Worm (Caenorhabditis elegans) whole organism, L2 larva: ENCODE data around the gene lin-33.

ENCODE experiments used
- C34F6.9 ChIP-seq: fragments of 150-350 bp; optimal IDR thresholded peaks from 2 replicates; lab custom pipeline; 2014; ENCODE audit warnings: missing biosample characterization, missing genetic modification characterization
- F13H6.1 ChIP-seq: sonication (generic microtip); optimal IDR thresholded peaks from 2 replicates; lab custom pipeline; 2016; ENCODE audit warnings: missing genetic modification characterization, missing compliant biosample characterization
- R02D3.7 ChIP-seq: fragments of 150-350 bp; optimal IDR thresholded peaks from 2 replicates; lab custom pipeline; 2014; ENCODE audit warnings: missing biosample characterization, missing genetic modification characterization
- Y55F3AM.14 ChIP-seq: fragments of 200-800 bp; sonication (Bioruptor generic); optimal IDR thresholded peaks from 2 replicates; lab custom pipeline; 2018; ENCODE audit warnings: mild to moderate bottlenecking, missing genetic modification characterization, missing compliant biosample characterization
- ZK546.5 ChIP-seq: sonication (generic microtip); optimal IDR thresholded peaks from 2 replicates; lab custom pipeline; 2017; ENCODE audit warnings: missing biosample characterization, missing genetic modification characterization
- alr-1 ChIP-seq: fragments of 150-350 bp; optimal IDR thresholded peaks from 2 replicates; lab custom pipeline; 2014; ENCODE audit warnings: missing biosample characterization, missing genetic modification characterization
- blmp-1 ChIP-seq: sonication (generic microtip); optimal IDR thresholded peaks from 2 replicates; lab custom pipeline; 2017; ENCODE audit warnings: missing genetic modification characterization, mild to moderate bottlenecking, missing compliant biosample characterization, antibody characterized with exemption, moderate library complexity; ENCODE audit not compliant: insufficient read depth
- crh-2 ChIP-seq: sonication (generic microtip); optimal IDR thresholded peaks from 2 replicates; lab custom pipeline; 2017; ENCODE audit warnings: missing biosample characterization, missing genetic modification characterization
- dmd-4 ChIP-seq: sonication (generic microtip); optimal IDR thresholded peaks from 2 replicates; lab custom pipeline; 2017; ENCODE audit warnings: missing biosample characterization, missing genetic modification characterization
- egl-27 ChIP-seq: sonication (generic microtip); optimal IDR thresholded peaks from 3 replicates; lab custom pipeline; 2017; ENCODE audit warnings: missing biosample characterization, missing genetic modification reagents, missing genetic modification characterization
- elt-1 ChIP-seq: fragments of 150-350 bp; optimal IDR thresholded peaks from 2 replicates; lab custom pipeline; 2014; ENCODE audit warnings: missing biosample characterization, missing genetic modification characterization
- elt-3 ChIP-seq: sonication (generic microtip); optimal IDR thresholded peaks from 2 replicates; lab custom pipeline; 2017; ENCODE audit warnings: missing biosample characterization, missing genetic modification characterization
- fos-1 ChIP-seq: fragments of 150-350 bp; optimal IDR thresholded peaks from 2 replicates; lab custom pipeline; 2014; ENCODE audit warnings: missing biosample characterization, missing genetic modification characterization
- lin-13 ChIP-seq: fragments of 150-350 bp; optimal IDR thresholded peaks from 2 replicates; lab custom pipeline; 2014; ENCODE audit warnings: missing biosample characterization, missing genetic modification reagents, missing genetic modification characterization
- lin-39 ChIP-seq: fragments of 150-350 bp; optimal IDR thresholded peaks from 2 replicates; lab custom pipeline; 2014; ENCODE audit warnings: missing biosample characterization, missing genetic modification reagents, missing genetic modification characterization
- lsy-2 ChIP-seq, 2 experiments: fragments of 150-350 bp in 1 of 2; sonication (generic microtip) in 1 of 2; optimal IDR thresholded peaks; 2 replicates each; lab custom pipeline; 2014 to 2017; ENCODE audit warnings: missing biosample characterization in 2 of 2, missing genetic modification characterization in 2 of 2
- mab-5 ChIP-seq: fragments of 150-350 bp; optimal IDR thresholded peaks from 2 replicates; lab custom pipeline; 2014; ENCODE audit warnings: missing biosample characterization, missing genetic modification characterization
- mdl-1 ChIP-seq, 2 experiments: fragments of 150-350 bp in 1 of 2; sonication (generic microtip) in 1 of 2; optimal IDR thresholded peaks; 2 replicates each; lab custom pipeline; 2017; ENCODE audit warnings: missing biosample characterization in 2 of 2, missing genetic modification characterization in 2 of 2
- nhr-10 ChIP-seq: sonication (generic microtip); optimal IDR thresholded peaks from 2 replicates; lab custom pipeline; 2017; ENCODE audit warnings: missing biosample characterization, missing genetic modification characterization
- nhr-11 ChIP-seq: fragments of 150-350 bp; optimal IDR thresholded peaks from 2 replicates; lab custom pipeline; 2014; ENCODE audit warnings: missing biosample characterization, missing genetic modification characterization
- nhr-12 ChIP-seq: fragments of 150-350 bp; optimal IDR thresholded peaks from 2 replicates; lab custom pipeline; 2014; ENCODE audit warnings: missing biosample characterization, missing genetic modification characterization
- nhr-129 ChIP-seq: fragments of 150-350 bp; optimal IDR thresholded peaks from 2 replicates; lab custom pipeline; 2014; ENCODE audit warnings: missing biosample characterization, missing genetic modification characterization
- nhr-23 ChIP-seq: fragments of 150-350 bp; optimal IDR thresholded peaks from 2 replicates; lab custom pipeline; 2014; ENCODE audit warnings: missing biosample characterization, missing genetic modification reagents, missing genetic modification characterization
- nhr-25 ChIP-seq: fragments of 150-350 bp; sonication (generic microtip); optimal IDR thresholded peaks from 3 replicates; lab custom pipeline; 2014; ENCODE audit warnings: missing biosample characterization, missing genetic modification characterization
- nhr-77 ChIP-seq: fragments of 150-350 bp; optimal IDR thresholded peaks from 2 replicates; lab custom pipeline; 2014; ENCODE audit warnings: missing biosample characterization, missing genetic modification characterization
- peb-1 ChIP-seq: fragments of 150-350 bp; optimal IDR thresholded peaks from 2 replicates; lab custom pipeline; 2014; ENCODE audit warnings: missing biosample characterization, missing genetic modification characterization
- sem-4 ChIP-seq: fragments of 150-350 bp; optimal IDR thresholded peaks from 2 replicates; lab custom pipeline; 2014; ENCODE audit warnings: missing biosample characterization, missing genetic modification reagents, missing genetic modification characterization
- skn-1 ChIP-seq: sonication (generic microtip); optimal IDR thresholded peaks from 2 replicates; lab custom pipeline; 2017; ENCODE audit warnings: missing biosample characterization, missing genetic modification characterization
- sma-9 ChIP-seq, 2 experiments: fragments of 150-350 bp in 1 of 2; sonication (generic microtip) in 1 of 2; optimal IDR thresholded peaks; 2 replicates each; lab custom pipeline; 2014 to 2016; ENCODE audit warnings: missing genetic modification characterization in 2 of 2, mild to moderate bottlenecking in 1 of 2, missing biosample characterization in 1 of 2, missing compliant biosample characterization in 1 of 2, missing genetic modification reagents in 1 of 2, moderate library complexity in 1 of 2
- snpc-4 ChIP-seq: fragments of 150-350 bp; optimal IDR thresholded peaks from 2 replicates; lab custom pipeline; 2014; ENCODE audit warnings: missing biosample characterization, missing genetic modification characterization
- unc-39 ChIP-seq: fragments of 150-350 bp; optimal IDR thresholded peaks from 2 replicates; lab custom pipeline; 2014; ENCODE audit warnings: missing biosample characterization, missing genetic modification characterization
- unc-55 ChIP-seq: fragments of 150-350 bp; sonication (generic microtip); optimal IDR thresholded peaks from 3 replicates; lab custom pipeline; 2014; ENCODE audit warnings: missing biosample characterization, missing genetic modification reagents, missing genetic modification characterization
- unc-62 ChIP-seq: fragments of 150-350 bp; optimal IDR thresholded peaks from 2 replicates; lab custom pipeline; 2014; ENCODE audit warnings: missing biosample characterization, missing genetic modification reagents, missing genetic modification characterization
- zag-1 ChIP-seq: fragments of 150-350 bp; optimal IDR thresholded peaks from 2 replicates; lab custom pipeline; 2014; ENCODE audit warnings: missing biosample characterization, missing genetic modification characterization
- ztf-1 ChIP-seq: fragments of 200-800 bp; sonication (Bioruptor generic); conservative IDR thresholded peaks from 2 replicates; pipeline ENCODE4 v1.3.6; 2022; ENCODE audit warnings: missing genetic modification characterization, missing compliant biosample characterization
- ztf-11 ChIP-seq: sonication (generic microtip); optimal IDR thresholded peaks from 2 replicates; lab custom pipeline; 2017; ENCODE audit warnings: missing biosample characterization, missing genetic modification characterization
- ztf-4 ChIP-seq: fragments of 150-350 bp; optimal IDR thresholded peaks from 2 replicates; lab custom pipeline; 2014; ENCODE audit warnings: missing biosample characterization, missing genetic modification characterization

Gene lin-33

ce11 chrIV:5930345-5930744 is at the start of gene lin-33:
Gene lin-33 (plus strand): TSS chrIV:5930645.
- TF ChIP-seq C34F6.9 (tag; lab: Kevin White, UChicago) = no peak
- no peak for TF ChIP-seq nhr-10 (tag; lab: Kevin White, UChicago)
- TF ChIP-seq blmp-1 (tag; lab: Kevin White, UChicago) = no peak
- TF ChIP-seq lin-39 (tag; lab: Kevin White, UChicago) = no peak
- no peak for TF ChIP-seq lsy-2 (tag; optimal IDR thresholded peaks at IDR 0.05; lab: Kevin White, UChicago)
- TF ChIP-seq mdl-1 (tag; optimal IDR thresholded peaks at IDR 0.05; lab: Kevin White, UChicago) = no peak
- no peak for TF ChIP-seq nhr-25 (tag; lab: Kevin White, UChicago)
- no peak for TF ChIP-seq ztf-11 (tag; lab: Kevin White, UChicago)
- no peak for TF ChIP-seq ztf-4
- no peak for TF ChIP-seq nhr-129 (tag; lab: Kevin White, UChicago)
- TF ChIP-seq sem-4 (tag; lab: Kevin White, UChicago) = no peak
- no peak for TF ChIP-seq R02D3.7 (tag; lab: Kevin White, UChicago)
- TF ChIP-seq peb-1 (tag; lab: Kevin White, UChicago) = no peak
- TF ChIP-seq ztf-1 = no peak
- TF ChIP-seq egl-27 (tag; lab: Kevin White, UChicago) = no peak

- TF ChIP-seq lsy-2 (tag; optimal IDR thresholded peaks at IDR 0.05; lab: Kevin White, UChicago) (no peak), ZK546.5 (tag; lab: Kevin White, UChicago) (no peak)
Measured at ce11 chrIV:5884500-5884899, 45.9 kb upstream of the lin-33 start, which contains the start of gene H04M03.11. Gene H04M03.11 (minus strand): TSS chrIV:5884600.

ce11 chrIV:5885180-5885887 is 45.1 kb upstream of the lin-33 start, which contains the start of gene glf-1:
Gene glf-1 (plus strand): TSS chrIV:5885835.
- no peak for TF ChIP-seq elt-3 (tag; lab: Kevin White, UChicago)
- TF ChIP-seq elt-1 (tag; lab: Kevin White, UChicago) = peak; percentile 62
- peak; percentile 8 for TF ChIP-seq blmp-1 (tag; lab: Kevin White, UChicago)

- TF ChIP-seq Y55F3AM.14 (GFP tag; lab: Kevin White, UChicago) = no peak
- no peak for TF ChIP-seq fos-1 (tag; lab: Kevin White, UChicago)
- TF ChIP-seq F13H6.1 (tag; lab: Kevin White, UChicago) = no peak
- no peak for TF ChIP-seq zag-1 (tag; lab: Kevin White, UChicago)
- no peak for TF ChIP-seq nhr-77 (tag; lab: Kevin White, UChicago)
- TF ChIP-seq dmd-4 = no peak
- no peak for TF ChIP-seq mdl-1 (tag; optimal IDR thresholded peaks at IDR 0.05; lab: Kevin White, UChicago)
- no peak for TF ChIP-seq C34F6.9 (tag; lab: Kevin White, UChicago)
- TF ChIP-seq elt-3 (tag; lab: Kevin White, UChicago) = no peak
- TF ChIP-seq mab-5 (tag; lab: Kevin White, UChicago) = no peak
- no peak for TF ChIP-seq lsy-2 (tag; optimal IDR thresholded peaks at IDR 0.05; lab: Kevin White, UChicago)
Measured at ce11 chrIV:5886605-5887004, 43.8 kb upstream of the lin-33 start.

- TF ChIP-seq crh-2 (tag; lab: Kevin White, UChicago) (no peak), nhr-10 (tag; lab: Kevin White, UChicago) (no peak), unc-39 (no peak), elt-3 (tag; lab: Kevin White, UChicago) (no peak), snpc-4 (tag; lab: Kevin White, UChicago) (no peak), elt-1 (tag; lab: Kevin White, UChicago) (no peak), lsy-2 (tag; optimal IDR thresholded peaks at IDR 0.05; lab: Kevin White, UChicago) (no peak), nhr-11 (no peak), C34F6.9 (tag; lab: Kevin White, UChicago) (no peak)
Measured at ce11 chrIV:5891265-5891664, 39.2 kb upstream of the lin-33 start, which contains the start of gene H04M03.3. Gene H04M03.3 (plus strand): TSS chrIV:5891565.

ce11 chrIV:5895190-5895589 is 35.3 kb upstream of the lin-33 start, which contains the start of gene nspb-6:
Gene nspb-6 (plus strand): TSS chrIV:5895490.
- TF ChIP-seq lin-13 (GFP tag; lab: Kevin White, UChicago) (no peak), unc-62 (GFP tag; lab: Kevin White, UChicago) (no peak), sma-9 (GFP tag; optimal IDR thresholded peaks at IDR 0.05; lab: Kevin White, UChicago) (no peak), sma-9 (tag; optimal IDR thresholded peaks at IDR 0.05; lab: Kevin White, UChicago) (no peak), blmp-1 (tag; lab: Kevin White, UChicago) (no peak), nhr-10 (tag; lab: Kevin White, UChicago) (no peak), alr-1 (tag; lab: Kevin White, UChicago) (no peak), nhr-12 (tag; lab: Kevin White, UChicago) (no peak), sem-4 (tag; lab: Kevin White, UChicago) (no peak), mdl-1 (tag; optimal IDR thresholded peaks at IDR 0.05; lab: Kevin White, UChicago) (no peak), snpc-4 (tag; lab: Kevin White, UChicago) (no peak), ztf-1 (no peak), nhr-23 (tag; lab: Kevin White, UChicago) (no peak), unc-39 (no peak), nhr-77 (tag; lab: Kevin White, UChicago) (no peak), unc-55 (GFP tag; lab: Kevin White, UChicago) (no peak), ztf-11 (tag; lab: Kevin White, UChicago) (no peak), ZK546.5 (tag; lab: Kevin White, UChicago) (no peak), skn-1 (no peak)
